Fruit fly (Drosophila melanogaster) whole organism, embryonic: Measurements from ENCODE around the gene CG33060.
A peak's percentile ranks its signal among the peaks of the same experiment; 100 is the strongest.

Source experiments
- Ada2b ChIP-seq: fragments of 200-800 bp; sonication (Bioruptor generic); IDR thresholded peaks from 2 replicates; pipeline ENCODE4 v1.3.6; 2022; ENCODE audit warnings: missing biosample characterization, missing genetic modification characterization
- Blimp-1 ChIP-seq: fragments of 200-800 bp; sonication (Bioruptor generic); optimal IDR thresholded peaks from 3 replicates; lab custom pipeline; 2018; ENCODE audit warnings: missing biosample characterization, missing genetic modification characterization, mild to moderate bottlenecking, moderate library complexity, missing genetic modification reagents
- CG10209 ChIP-seq: fragments of 200-800 bp; sonication (Bioruptor generic); optimal IDR thresholded peaks from 3 replicates; lab custom pipeline; 2017; ENCODE audit warnings: missing biosample characterization, mild to moderate bottlenecking, missing genetic modification characterization, missing genetic modification reagents
- CG10654 ChIP-seq: fragments of 200-800 bp; sonication (Bioruptor generic); optimal IDR thresholded peaks from 2 replicates; lab custom pipeline; 2016; ENCODE audit warnings: missing biosample characterization, missing genetic modification characterization
- CG11456 ChIP-seq: fragments of 200-800 bp; sonication (Bioruptor generic); IDR thresholded peaks from 3 replicates; pipeline ENCODE4 v1.3.6; 2022; ENCODE audit warnings: missing biosample characterization, missing genetic modification characterization
- CG12104 ChIP-seq: fragments of 200-800 bp; sonication (Bioruptor generic); optimal IDR thresholded peaks from 3 replicates; lab custom pipeline; 2016; ENCODE audit warnings: missing biosample characterization, missing genetic modification characterization
- CG12769 ChIP-seq: fragments of 200-800 bp; sonication (Bioruptor generic); optimal IDR thresholded peaks from 2 replicates; lab custom pipeline; 2019; ENCODE audit warnings: missing biosample characterization, mild to moderate bottlenecking, missing genetic modification characterization, moderate library complexity
- CG14441 ChIP-seq: fragments of 200-800 bp; sonication (Bioruptor generic); IDR thresholded peaks from 2 replicates; pipeline ENCODE4 v1.3.6; 2022; ENCODE audit warnings: missing biosample characterization, missing genetic modification characterization
- CG16815 ChIP-seq: fragments of 200-800 bp; sonication (Bioruptor generic); optimal IDR thresholded peaks from 3 replicates; lab custom pipeline; 2017; ENCODE audit warnings: missing biosample characterization, mild to moderate bottlenecking, missing genetic modification characterization
- CG17361 ChIP-seq: fragments of 200-800 bp; sonication (Bioruptor generic); IDR thresholded peaks from 3 replicates; pipeline ENCODE4 v1.3.6; 2022; ENCODE audit warnings: missing biosample characterization, missing genetic modification characterization
- CG17385 ChIP-seq: fragments of 200-800 bp; sonication (Bioruptor generic); optimal IDR thresholded peaks from 3 replicates; lab custom pipeline; 2018; ENCODE audit warnings: missing biosample characterization, mild to moderate bottlenecking, missing genetic modification characterization
- CG1832 ChIP-seq: fragments of 200-800 bp; sonication (Bioruptor generic); optimal IDR thresholded peaks from 2 replicates; lab custom pipeline; 2017; ENCODE audit warnings: missing biosample characterization, mild to moderate bottlenecking, missing genetic modification characterization, inconsistent platforms
- CG18599 ChIP-seq: fragments of 200-800 bp; sonication (Bioruptor generic); optimal IDR thresholded peaks from 3 replicates; lab custom pipeline; 2017; ENCODE audit warnings: missing biosample characterization, missing genetic modification characterization, mild to moderate bottlenecking, moderate library complexity, missing genetic modification reagents
- CG18764 ChIP-seq: fragments of 200-800 bp; sonication (Bioruptor generic); optimal IDR thresholded peaks from 3 replicates; lab custom pipeline; 2016; ENCODE audit warnings: missing biosample characterization, missing genetic modification characterization
- CG2199 ChIP-seq: fragments of 200-800 bp; sonication (Bioruptor generic); IDR thresholded peaks from 3 replicates; pipeline ENCODE4 v1.3.6; 2022; ENCODE audit warnings: missing biosample characterization, missing genetic modification characterization
- CG30020 ChIP-seq: fragments of 200-800 bp; optimal IDR thresholded peaks from 2 replicates; lab custom pipeline; 2019; ENCODE audit warnings: missing biosample characterization, mild to moderate bottlenecking, missing genetic modification characterization, moderate library complexity
- CG33557 ChIP-seq: fragments of 200-800 bp; sonication (Bioruptor generic); optimal IDR thresholded peaks from 2 replicates; lab custom pipeline; 2019; ENCODE audit warnings: missing biosample characterization, mild to moderate bottlenecking, missing genetic modification characterization, moderate library complexity
- CG42726 ChIP-seq: fragments of 200-800 bp; sonication (Bioruptor generic); IDR thresholded peaks from 2 replicates; pipeline ENCODE4 v1.3.6; 2022; ENCODE audit warnings: missing biosample characterization, missing genetic modification characterization; ENCODE audit not compliant: partially characterized antibody
- CG5245 ChIP-seq: fragments of 200-800 bp; sonication (Bioruptor generic); optimal IDR thresholded peaks from 3 replicates; lab custom pipeline; 2016; ENCODE audit warnings: missing biosample characterization, missing genetic modification characterization
- CG8924 ChIP-seq: fragments of 200-800 bp; optimal IDR thresholded peaks from 3 replicates; lab custom pipeline; 2019; ENCODE audit warnings: missing biosample characterization, mild to moderate bottlenecking, missing genetic modification characterization, moderate library complexity
- CG9817 ChIP-seq: fragments of 200-800 bp; sonication (Bioruptor generic); optimal IDR thresholded peaks from 2 replicates; lab custom pipeline; 2018; ENCODE audit warnings: missing biosample characterization, mild to moderate bottlenecking, missing genetic modification characterization, moderate library complexity
- CoRest ChIP-seq: fragments of 200-800 bp; sonication (Bioruptor generic); optimal IDR thresholded peaks from 3 replicates; lab custom pipeline; 2018; ENCODE audit warnings: missing biosample characterization, mild to moderate bottlenecking, missing genetic modification characterization, moderate library complexity
- Drgx ChIP-seq: fragments of 200-800 bp; sonication (Bioruptor generic); IDR thresholded peaks from 2 replicates; pipeline ENCODE4 v1.3.6; 2022; ENCODE audit warnings: missing biosample characterization, missing genetic modification characterization
- Eip74EF ChIP-seq, 2 experiments: fragments of 200-800 bp in 1 of 2; fragments of >200 bp in 1 of 2; sonication (Bioruptor generic) in 1 of 2; optimal IDR thresholded peaks; 2 replicates each; lab custom pipeline; 2017 to 2019; ENCODE audit warnings: missing biosample characterization in 2 of 2, missing genetic modification characterization in 2 of 2, mild to moderate bottlenecking in 1 of 2, moderate library complexity in 1 of 2
- Fer1 ChIP-seq: fragments of 200-800 bp; sonication (Bioruptor generic); optimal IDR thresholded peaks from 2 replicates; lab custom pipeline; 2017; ENCODE audit warnings: missing biosample characterization, mild to moderate bottlenecking, missing genetic modification characterization
- Gsc ChIP-seq: fragments of 200-800 bp; sonication (Bioruptor generic); IDR thresholded peaks from 2 replicates; pipeline ENCODE4 v1.3.6; 2022; ENCODE audit warnings: missing biosample characterization, missing genetic modification characterization
- HHEX ChIP-seq: fragments of 200-800 bp; sonication (Bioruptor generic); optimal IDR thresholded peaks from 3 replicates; lab custom pipeline; 2017; ENCODE audit warnings: missing biosample characterization, mild to moderate bottlenecking, missing genetic modification characterization, missing genetic modification reagents
- Hr3 ChIP-seq: fragments of 200-800 bp; sonication (Bioruptor generic); optimal IDR thresholded peaks from 3 replicates; lab custom pipeline; 2016; ENCODE audit warnings: missing biosample characterization, missing genetic modification characterization
- Lim3 ChIP-seq: fragments of 200-800 bp; sonication (Bioruptor generic); IDR thresholded peaks from 2 replicates; pipeline ENCODE4 v1.3.6; 2022; ENCODE audit warnings: missing biosample characterization, missing genetic modification characterization
- Mrtf ChIP-seq: fragments of 200-800 bp; sonication (Bioruptor generic); IDR thresholded peaks from 3 replicates; pipeline ENCODE4 v1.3.6; 2022; ENCODE audit warnings: missing biosample characterization, missing genetic modification characterization
- PHDP ChIP-seq: fragments of 200-800 bp; sonication (Bioruptor generic); optimal IDR thresholded peaks from 3 replicates; lab custom pipeline; 2018; ENCODE audit warnings: missing biosample characterization, mild to moderate bottlenecking, missing genetic modification characterization, moderate library complexity
- Sox102F ChIP-seq: fragments of 200-800 bp; sonication (Bioruptor generic); optimal IDR thresholded peaks from 2 replicates; lab custom pipeline; 2018; ENCODE audit warnings: missing biosample characterization, mild to moderate bottlenecking, missing genetic modification characterization, moderate library complexity
- ci ChIP-seq: fragments of 200-800 bp; sonication (Bioruptor generic); IDR thresholded peaks from 3 replicates; pipeline ENCODE4 v1.3.6; 2022; ENCODE audit warnings: missing biosample characterization, missing genetic modification characterization
- crc ChIP-seq: fragments of 200-800 bp; sonication (Bioruptor generic); optimal IDR thresholded peaks from 2 replicates; lab custom pipeline; 2016; ENCODE audit warnings: missing biosample characterization, missing genetic modification characterization
- croc ChIP-seq: fragments of 200-800 bp; sonication (Bioruptor generic); conservative IDR thresholded peaks from 3 replicates; pipeline ENCODE4 v1.3.6; 2022; ENCODE audit warnings: missing biosample characterization, missing genetic modification characterization
- crol ChIP-seq: fragments of 200-800 bp; sonication (Bioruptor generic); IDR thresholded peaks from 2 replicates; pipeline ENCODE4 v1.3.6; 2022; ENCODE audit warnings: missing biosample characterization, missing genetic modification characterization
- ftz-f1 ChIP-seq: fragments of 200-800 bp; sonication (Bioruptor generic); optimal IDR thresholded peaks from 2 replicates; lab custom pipeline; 2016; ENCODE audit warnings: missing biosample characterization, missing genetic modification characterization
- gce ChIP-seq: fragments of 200-800 bp; sonication (Bioruptor generic); IDR thresholded peaks from 3 replicates; pipeline ENCODE4 v1.3.6; 2022; ENCODE audit warnings: missing biosample characterization, missing genetic modification characterization
- gcm ChIP-seq: fragments of 200-800 bp; sonication (Bioruptor generic); optimal IDR thresholded peaks from 2 replicates; lab custom pipeline; 2019; ENCODE audit warnings: missing biosample characterization, mild to moderate bottlenecking, missing genetic modification characterization, moderate library complexity
- gro ChIP-seq: fragments of 200-800 bp; sonication (Bioruptor generic); optimal IDR thresholded peaks from 2 replicates; lab custom pipeline; 2016; ENCODE audit warnings: missing biosample characterization, missing genetic modification characterization
- her ChIP-seq: fragments of 200-800 bp; sonication (Bioruptor generic); optimal IDR thresholded peaks from 2 replicates; lab custom pipeline; 2016; ENCODE audit warnings: missing biosample characterization, missing genetic modification characterization
- ken ChIP-seq: fragments of 200-800 bp; sonication (Bioruptor generic); IDR thresholded peaks from 3 replicates; pipeline ENCODE4 v1.3.6; 2022; ENCODE audit warnings: missing biosample characterization, missing genetic modification characterization
- mld ChIP-seq: fragments of 200-800 bp; sonication (Bioruptor generic); IDR thresholded peaks from 3 replicates; pipeline ENCODE4 v1.3.6; 2022; ENCODE audit warnings: missing biosample characterization, missing genetic modification characterization; ENCODE audit not compliant: partially characterized antibody
- p53 ChIP-seq: fragments of 200-800 bp; sonication (Bioruptor generic); optimal IDR thresholded peaks from 2 replicates; lab custom pipeline; 2016; ENCODE audit warnings: missing biosample characterization, missing genetic modification characterization
- pita ChIP-seq: fragments of 200-800 bp; sonication (Bioruptor generic); optimal IDR thresholded peaks from 2 replicates; lab custom pipeline; 2017; ENCODE audit warnings: missing biosample characterization, mild to moderate bottlenecking, missing genetic modification characterization
- row ChIP-seq: fragments of 200-800 bp; sonication (Bioruptor generic); IDR thresholded peaks from 3 replicates; pipeline ENCODE4 v1.3.6; 2022; ENCODE audit warnings: missing biosample characterization, missing genetic modification characterization
- sob ChIP-seq: fragments of 200-800 bp; sonication (Bioruptor generic); IDR thresholded peaks from 2 replicates; pipeline ENCODE4 v1.3.6; 2022; ENCODE audit warnings: missing biosample characterization, missing genetic modification characterization
- stc ChIP-seq: fragments of 200-800 bp; sonication (Bioruptor generic); IDR thresholded peaks from 2 replicates; pipeline ENCODE4 v1.3.6; 2022; ENCODE audit warnings: missing biosample characterization, missing genetic modification characterization
- tap ChIP-seq: fragments of 200-800 bp; optimal IDR thresholded peaks from 3 replicates; lab custom pipeline; 2019; ENCODE audit warnings: missing biosample characterization, mild to moderate bottlenecking, missing genetic modification characterization, moderate library complexity
- tin ChIP-seq: fragments of 200-800 bp; sonication (Bioruptor generic); optimal IDR thresholded peaks from 3 replicates; lab custom pipeline; 2016; ENCODE audit warnings: missing biosample characterization, missing genetic modification characterization
- trh ChIP-seq: fragments of 200-800 bp; sonication (Bioruptor generic); optimal IDR thresholded peaks from 2 replicates; lab custom pipeline; 2016; ENCODE audit warnings: missing biosample characterization, missing genetic modification characterization
- tx ChIP-seq: fragments of 200-800 bp; sonication (Bioruptor generic); optimal IDR thresholded peaks from 2 replicates; lab custom pipeline; 2016; ENCODE audit warnings: missing biosample characterization, missing genetic modification characterization

CG33060 gene

DNA sequence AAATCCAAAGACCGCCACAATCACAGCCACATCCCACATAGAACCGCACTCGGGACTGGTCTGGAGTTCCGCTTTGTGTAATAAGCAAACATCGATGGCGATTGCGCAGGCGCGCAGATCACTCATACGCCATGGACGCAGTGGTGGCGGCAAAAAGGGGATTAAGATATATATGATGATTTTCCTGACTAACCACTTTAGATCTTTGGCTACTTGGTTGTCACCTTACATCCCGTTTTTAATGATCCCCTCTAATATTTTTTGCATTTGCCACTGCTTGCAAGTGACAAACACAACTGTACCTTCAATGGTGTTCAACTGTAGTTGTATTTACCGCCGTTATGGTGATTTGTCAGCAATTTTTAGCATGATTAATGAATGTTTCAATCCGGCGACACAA lies 20.9 kb upstream of the CG33060 start (continued):
- TF ChIP-seq CG9817 (peak; percentile 63), Fer1 (no peak), gro (GFP tag; lab: Kevin White, UChicago) (no peak), gcm (GFP tag; lab: Kevin White, UChicago) (no peak), ftz-f1 (GFP tag; lab: Kevin White, UChicago) (no peak), CG8924 (tag; lab: Kevin White, UChicago) (no peak), CG18764 (no peak), CG10654 (no peak), Sox102F (GFP tag; lab: Kevin White, UChicago) (no peak), ken (GFP tag; lab: Robert Waterston, UW) (no peak), p53 (GFP tag; lab: Kevin White, UChicago) (no peak), CG18599 (peak; percentile 42), Ada2b (GFP tag; lab: Robert Waterston, UW) (no peak), CG33557 (GFP tag; lab: Kevin White, UChicago) (no peak), PHDP (tag; lab: Kevin White, UChicago) (no peak), Gsc (GFP tag; lab: Robert Waterston, UW) (no peak), pita (GFP tag; lab: Kevin White, UChicago) (no peak), ci (GFP tag; lab: Robert Waterston, UW) (no peak), CoRest (no peak), stc (no peak), CG12104 (no peak), Mrtf (GFP tag; lab: Robert Waterston, UW) (no peak), sob (peak; percentile 46; the same call in 1 of the 2 replicates), CG14441 (GFP tag; lab: Robert Waterston, UW) (no peak), trh (GFP tag; lab: Kevin White, UChicago) (no peak), CG17385 (GFP tag; lab: Kevin White, UChicago) (no peak), crc (GFP tag; lab: Kevin White, UChicago) (no peak), Hr3 (no peak), HHEX (no peak), tap (tag; lab: Kevin White, UChicago) (no peak), CG16815 (GFP tag; lab: Kevin White, UChicago) (peak; percentile 14), CG1832 (GFP tag; lab: Kevin White, UChicago) (no peak), CG12769 (tag; lab: Kevin White, UChicago) (peak; percentile 54), CG2199 (GFP tag; lab: Robert Waterston, UW) (no peak), Lim3 (GFP tag; lab: Robert Waterston, UW) (no peak), Drgx (peak; percentile 86), mld (GFP tag; lab: Robert Waterston, UW) (no peak), croc (GFP tag; lab: Robert Waterston, UW) (no peak), Eip74EF (GFP tag; optimal IDR thresholded peaks at IDR 0.05; lab: Kevin White, UChicago) (no peak), CG30020 (tag; lab: Kevin White, UChicago) (no peak), her (GFP tag; lab: Kevin White, UChicago) (peak; percentile 40), row (GFP tag; lab: Robert Waterston, UW) (peak; percentile 40; the same call in 1 of the 3 replicates), gce (no peak), CG5245 (GFP tag; lab: Kevin White, UChicago) (no peak), tx (GFP tag; lab: Kevin White, UChicago) (no peak), CG17361 (no peak), CG42726 (no peak), crol (GFP tag; lab: Robert Waterston, UW) (no peak), CG10209 (GFP tag; lab: Kevin White, UChicago) (no peak), Blimp-1 (GFP tag; lab: Kevin White, UChicago) (no peak), tin (GFP tag; lab: Kevin White, UChicago) (no peak), CG11456 (GFP tag; lab: Robert Waterston, UW) (0 out of 3 replicates have a peak, but pooled peaks have one; percentile 50)
